ENCODE assay signal across 4 fruit fly cellular contexts in genomic region chr2L:8232389-8232788, dm6.
TF ChIP-seq lines count a peak whose summit lies in the region.

No protein-coding gene starts in this region.

- TF ChIP-seq CTCF in whole organism, embryonic (GFP tag; optimal IDR thresholded peaks at IDR 0.05; lab: Kevin White, UChicago): no peak

TF ChIP-seq in whole organism, embryonic, 481 proteins besides CTCF, POLR2A, EP300 and RAD21 (continues in another document):
- TF ChIP-seq ind (GFP tag; optimal IDR thresholded peaks at IDR 0.05; lab: Kevin White, UChicago) (peak; percentile 13), Xrp1 (GFP tag; IDR thresholded peaks at IDR 0.05; lab: Robert Waterston, UW) (0 out of 2 replicates have a peak, but pooled peaks have one; percentile 33), sens-2 (GFP tag; IDR thresholded peaks at IDR 0.05; lab: Robert Waterston, UW) (0 out of 2 replicates have a peak, but pooled peaks have one; percentile 17), CG8388 (GFP tag; optimal IDR thresholded peaks at IDR 0.05; lab: Kevin White, UChicago) (peak; percentile 4), bsh (GFP tag; optimal IDR thresholded peaks at IDR 0.05; lab: Kevin White, UChicago) (peak; percentile 39 to 91), CG4617 (GFP tag; optimal IDR thresholded peaks at IDR 0.05; lab: Kevin White, UChicago; ENCODE audit: borderline replicate concordance) (no peak), Xbp1 (GFP tag; optimal IDR thresholded peaks at IDR 0.05; lab: Kevin White, UChicago) (no peak), prd (optimal IDR thresholded peaks at IDR 0.05; lab: Kevin White, UChicago) (no peak), prd (GFP tag; IDR thresholded peaks at IDR 0.05; lab: Robert Waterston, UW) (peak; percentile 52; the same call in 1 of the 3 replicates), CG12391 (tag; optimal IDR thresholded peaks at IDR 0.05; lab: Kevin White, UChicago) (peak; percentile 8), CG17359 (tag; optimal IDR thresholded peaks at IDR 0.05; lab: Kevin White, UChicago) (peak; percentile 4), chm (GFP tag; IDR thresholded peaks at IDR 0.05; lab: Robert Waterston, UW) (no peak), Sox102F (GFP tag; optimal IDR thresholded peaks at IDR 0.05; lab: Kevin White, UChicago) (peak; percentile 27), Ptx1 (GFP tag; IDR thresholded peaks at IDR 0.05; lab: Robert Waterston, UW) (peak; percentile 29; the same call in 1 of the 2 replicates), ken (GFP tag; IDR thresholded peaks at IDR 0.05; lab: Robert Waterston, UW) (0 out of 3 replicates have a peak, but pooled peaks have one; percentile 36), CG2678 (tag; optimal IDR thresholded peaks at IDR 0.05; lab: Kevin White, UChicago) (peak; percentile 14), ttk (GFP tag; IDR thresholded peaks at IDR 0.05; lab: Robert Waterston, UW) (no peak), CG11695 (GFP tag; IDR thresholded peaks at IDR 0.05; lab: Robert Waterston, UW) (no peak), CG14441 (GFP tag; IDR thresholded peaks at IDR 0.05; lab: Robert Waterston, UW) (0 out of 2 replicates have a peak, but pooled peaks have one; percentile 13), CG5245 (GFP tag; optimal IDR thresholded peaks at IDR 0.05; lab: Kevin White, UChicago) (no peak), CG30403 (GFP tag; optimal IDR thresholded peaks at IDR 0.05; lab: Kevin White, UChicago) (peak; percentile 5)

TF ChIP-seq in whole organism, prepupa, 60 proteins besides CTCF, POLR2A, EP300 and RAD21 (continues in another document):
- TF ChIP-seq OdsH (GFP tag; optimal IDR thresholded peaks at IDR 0.05; lab: Kevin White, UChicago): peak; percentile 82
- TF ChIP-seq CG11902 (GFP tag; optimal IDR thresholded peaks at IDR 0.05; lab: Kevin White, UChicago): peak; percentile 45
- peak; percentile 92 for TF ChIP-seq CG6808 (GFP tag; optimal IDR thresholded peaks at IDR 0.05; lab: Kevin White, UChicago)
- peak; percentile 93 for TF ChIP-seq CG6163 (GFP tag; IDR thresholded peaks at IDR 0.05; lab: Robert Waterston, UW)
- TF ChIP-seq CG32006 (GFP tag; optimal IDR thresholded peaks at IDR 0.05; lab: Kevin White, UChicago): peak; percentile 76
- TF ChIP-seq CG8119 (GFP tag; IDR thresholded peaks at IDR 0.05; lab: Robert Waterston, UW): peak; percentile 81
- TF ChIP-seq CG11294 (GFP tag; IDR thresholded peaks at IDR 0.05; lab: Robert Waterston, UW): peak; percentile 69; the same call in 1 of the 2 replicates
- peak; percentile 82 for TF ChIP-seq Eip75B (GFP tag; optimal IDR thresholded peaks at IDR 0.05; lab: Kevin White, UChicago)
- TF ChIP-seq svp (GFP tag; lab: Kevin White, UChicago): peak; percentile 67
- TF ChIP-seq Eip93F (GFP tag; optimal IDR thresholded peaks at IDR 0.05; lab: Kevin White, UChicago): no peak
- peak; percentile 77 for TF ChIP-seq net (GFP tag; optimal IDR thresholded peaks at IDR 0.05; lab: Kevin White, UChicago)
- no peak for TF ChIP-seq vri (GFP tag; optimal IDR thresholded peaks at IDR 0.05; lab: Kevin White, UChicago)
- TF ChIP-seq CG8319 (GFP tag; optimal IDR thresholded peaks at IDR 0.05; lab: Kevin White, UChicago): peak; percentile 70
- peak; percentile 82 for TF ChIP-seq eg (GFP tag; IDR thresholded peaks at IDR 0.05; lab: Robert Waterston, UW)
- TF ChIP-seq achi (GFP tag; optimal IDR thresholded peaks at IDR 0.05; lab: Kevin White, UChicago): peak; percentile 83
- TF ChIP-seq cyc (GFP tag; optimal IDR thresholded peaks at IDR 0.05; lab: Kevin White, UChicago): peak; percentile 49
- TF ChIP-seq Sox15 (GFP tag; optimal IDR thresholded peaks at IDR 0.05; lab: Kevin White, UChicago): peak; percentile 48
- TF ChIP-seq topi (GFP tag; optimal IDR thresholded peaks at IDR 0.05; lab: Kevin White, UChicago): peak; percentile 57
- TF ChIP-seq CG11762 (GFP tag; optimal IDR thresholded peaks at IDR 0.05; lab: Kevin White, UChicago; ENCODE audit: insufficient read depth): peak; percentile 81
- no peak for TF ChIP-seq Hr38 (GFP tag; optimal IDR thresholded peaks at IDR 0.05; lab: Kevin White, UChicago)
- TF ChIP-seq CG10631 (GFP tag; optimal IDR thresholded peaks at IDR 0.05; lab: Kevin White, UChicago): peak; percentile 85
- peak; percentile 82 for TF ChIP-seq Sox14 (GFP tag; optimal IDR thresholded peaks at IDR 0.05; lab: Kevin White, UChicago)
- TF ChIP-seq Hr4 (GFP tag; optimal IDR thresholded peaks at IDR 0.05; lab: Kevin White, UChicago): peak; percentile 71

TF ChIP-seq in whole organism, pupa, 21 proteins besides CTCF, POLR2A, EP300 and RAD21:
- peak; percentile 91 for TF ChIP-seq CG15710 (tag; optimal IDR thresholded peaks at IDR 0.05; lab: Kevin White, UChicago)
- peak; percentile 89 for TF ChIP-seq CG8159 (tag; optimal IDR thresholded peaks at IDR 0.05; lab: Kevin White, UChicago)
- TF ChIP-seq rn (GFP tag; IDR thresholded peaks at IDR 0.05; lab: Robert Waterston, UW): 0 out of 2 replicates have a peak, but pooled peaks have one; percentile 26
- peak; percentile 89 for TF ChIP-seq gl (tag; optimal IDR thresholded peaks at IDR 0.05; lab: Kevin White, UChicago)
- peak; percentile 81 for TF ChIP-seq CG13204 (GFP tag; optimal IDR thresholded peaks at IDR 0.05; lab: Kevin White, UChicago)
- TF ChIP-seq CG9948 (tag; optimal IDR thresholded peaks at IDR 0.05; lab: Kevin White, UChicago): peak; percentile 89
- TF ChIP-seq CG34367 (tag; optimal IDR thresholded peaks at IDR 0.05; lab: Kevin White, UChicago): peak; percentile 91
- peak; percentile 60 for TF ChIP-seq CG32121 (GFP tag; IDR thresholded peaks at IDR 0.05; lab: Robert Waterston, UW)
- no peak for TF ChIP-seq CG10348 (GFP tag; IDR thresholded peaks at IDR 0.05; lab: Robert Waterston, UW)
- peak; percentile 89 for TF ChIP-seq CG14655 (GFP tag; optimal IDR thresholded peaks at IDR 0.05; lab: Kevin White, UChicago)
- peak; percentile 91 for TF ChIP-seq CG17806 (tag; optimal IDR thresholded peaks at IDR 0.05; lab: Kevin White, UChicago)
- TF ChIP-seq Pif1B (GFP tag; optimal IDR thresholded peaks at IDR 0.05; lab: Kevin White, UChicago): peak; percentile 85
- TF ChIP-seq Snoo (tag; optimal IDR thresholded peaks at IDR 0.05; lab: Kevin White, UChicago): peak; percentile 55
- TF ChIP-seq CG4496 (GFP tag; IDR thresholded peaks at IDR 0.05; lab: Robert Waterston, UW): peak; percentile 91
- TF ChIP-seq CG8301 (tag; optimal IDR thresholded peaks at IDR 0.05; lab: Kevin White, UChicago): peak; percentile 85
- peak; percentile 89 for TF ChIP-seq fd96Ca (GFP tag; IDR thresholded peaks at IDR 0.05; lab: Robert Waterston, UW)
- TF ChIP-seq D1 (tag; optimal IDR thresholded peaks at IDR 0.05; lab: Kevin White, UChicago): peak; percentile 49
- peak; percentile 75 for TF ChIP-seq Ets98B (GFP tag; IDR thresholded peaks at IDR 0.05; lab: Robert Waterston, UW)
- peak; percentile 84 for TF ChIP-seq Pif1A (GFP tag; optimal IDR thresholded peaks at IDR 0.05; lab: Kevin White, UChicago)
- peak; percentile 20 for TF ChIP-seq EcR (GFP tag; optimal IDR thresholded peaks at IDR 0.05; lab: Kevin White, UChicago)
- TF ChIP-seq CG12605 (GFP tag; IDR thresholded peaks at IDR 0.05; lab: Robert Waterston, UW): peak; percentile 84

TF ChIP-seq in whole organism, wandering third instar larva, 38 proteins besides CTCF, POLR2A, EP300 and RAD21:
- TF ChIP-seq h (GFP tag; optimal IDR thresholded peaks at IDR 0.05; lab: Kevin White, UChicago): peak; percentile 37
- peak; percentile 41 for TF ChIP-seq br (GFP tag; optimal IDR thresholded peaks at IDR 0.05; lab: Kevin White, UChicago)
- no peak for TF ChIP-seq usp (GFP tag; optimal IDR thresholded peaks at IDR 0.05; lab: Kevin White, UChicago)
- TF ChIP-seq HLH106 (tag; optimal IDR thresholded peaks at IDR 0.05; lab: Kevin White, UChicago): peak; percentile 14
- TF ChIP-seq Hnf4 (GFP tag; optimal IDR thresholded peaks at IDR 0.05; lab: Kevin White, UChicago): peak; percentile 37
- peak in 1 of 2 experiments; percentile 34 for TF ChIP-seq foxo (GFP tag; optimal IDR thresholded peaks at IDR 0.05; lab: Kevin White, UChicago)
- TF ChIP-seq Hr83 (GFP tag; optimal IDR thresholded peaks at IDR 0.05; lab: Kevin White, UChicago; ENCODE audit: poor library complexity, severe bottlenecking): no peak
- TF ChIP-seq fru (GFP tag; optimal IDR thresholded peaks at IDR 0.05; lab: Kevin White, UChicago): peak; percentile 43
- no peak for TF ChIP-seq jim (GFP tag; optimal IDR thresholded peaks at IDR 0.05; lab: Kevin White, UChicago)
- TF ChIP-seq ey (GFP tag; optimal IDR thresholded peaks at IDR 0.05; lab: Kevin White, UChicago): peak; percentile 42
- TF ChIP-seq psq (GFP tag; optimal IDR thresholded peaks at IDR 0.05; lab: Kevin White, UChicago): peak; percentile 3
- peak; percentile 42 for TF ChIP-seq rgr (GFP tag; optimal IDR thresholded peaks at IDR 0.05; lab: Kevin White, UChicago)

Comparison
In these comparisons a context has a peak if more than half of its experiments do, and no peak if none do; other contexts are left out.
1. Of the 7 proteins assayed by ChIP-seq in both whole organism, embryonic and whole organism, prepupa: peak only in whole organism, embryonic: Blimp-1; only in whole organism, prepupa: CG16779, CG6854, Gug, Hr39 and Lpt; in both: Sox102F; in neither: 0.